Worm (Caenorhabditis elegans) whole organism, L4 larva: ENCODE measurements around the gene acp-3.

Experiments used
- fkh-10 ChIP-seq: fragments of 150-350 bp; optimal IDR thresholded peaks from 2 replicates; lab custom pipeline; 2014; ENCODE audit warnings: missing biosample characterization, missing genetic modification reagents, missing genetic modification characterization
- nhr-25 ChIP-seq: sonication (generic microtip); optimal IDR thresholded peaks from 2 replicates; lab custom pipeline; 2017; ENCODE audit warnings: missing genetic modification characterization, mild to moderate bottlenecking, missing compliant biosample characterization, antibody characterized with exemption, moderate library complexity, borderline replicate concordance; ENCODE audit not compliant: insufficient read depth
- snpc-1.2 ChIP-seq: fragments of 200-800 bp; sonication (Bioruptor generic); IDR thresholded peaks from 2 replicates; pipeline ENCODE4 v1.3.6; 2022; ENCODE audit warnings: missing genetic modification reagents, missing genetic modification characterization, missing compliant biosample characterization

DNA sequence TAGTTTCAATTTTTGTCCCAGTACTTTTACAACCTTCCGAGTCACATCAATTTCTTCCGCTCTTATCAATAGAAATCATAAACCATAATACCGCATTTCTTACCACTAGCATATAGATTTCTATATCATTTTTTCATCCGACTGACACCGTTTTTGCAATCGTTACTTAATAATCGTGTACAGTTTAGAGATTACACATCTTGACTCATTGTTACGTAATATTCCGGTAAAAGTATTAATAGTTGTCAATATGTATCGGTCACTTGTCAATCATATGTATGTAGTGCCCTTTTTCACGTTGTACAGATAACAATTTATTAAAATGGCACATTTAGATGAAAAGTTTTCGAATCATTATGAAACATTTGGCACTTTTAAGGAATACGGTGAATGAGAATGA is 36.9 kb downstream of the acp-3 start:
- TF ChIP-seq nhr-25 (tag; lab: Kevin White, UChicago) (no peak), fkh-10 (GFP tag; lab: Kevin White, UChicago) (no peak), snpc-1.2 (GFP tag; lab: Robert Waterston, UW) (no peak)
